Fruit fly (Drosophila melanogaster): ENCODE results near the gene CG13896.

DNA sequence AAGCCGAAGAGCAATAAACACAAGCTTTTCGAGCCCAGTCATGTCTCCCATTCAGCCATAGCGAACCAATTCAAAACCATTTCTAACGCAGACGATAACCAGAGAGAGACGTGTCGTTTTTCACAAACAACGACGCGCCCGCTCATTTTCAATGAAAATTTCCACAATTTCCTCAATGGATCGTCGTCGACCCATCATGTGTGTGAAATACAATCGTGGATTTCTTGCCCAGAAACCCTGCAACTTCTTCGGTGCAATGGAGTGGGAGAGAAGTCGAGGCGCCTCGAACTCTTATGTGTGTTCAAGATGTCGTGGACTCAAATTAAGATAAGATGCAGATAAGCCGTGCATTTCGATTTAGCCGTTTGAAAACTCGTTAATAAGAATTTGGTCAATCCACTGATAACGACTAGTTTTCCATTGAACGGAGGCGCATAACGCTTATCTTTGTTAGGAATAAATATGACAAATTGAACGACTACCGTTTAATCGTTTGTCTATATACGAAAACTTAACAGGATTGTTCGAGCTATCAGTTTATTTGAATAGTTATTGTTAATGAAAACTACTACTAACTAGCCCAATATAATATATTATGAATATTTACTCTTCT lies 36.2 kb upstream of the CG13896 start:
- TF ChIP-seq pan (optimal IDR thresholded peaks at IDR 0.05) (no peak), psq (optimal IDR thresholded peaks at IDR 0.05) (no peak), CG8478 (optimal IDR thresholded peaks at IDR 0.05) (no peak), EcR (GFP tag; optimal IDR thresholded peaks at IDR 0.05) (no peak)
